Worm (Caenorhabditis elegans) whole organism, L3 larva: ENCODE measurements around the gene acl-4.

Experiments
- ZK546.5 ChIP-seq: sonication (generic microtip); optimal IDR thresholded peaks from 2 replicates; lab custom pipeline; 2017; ENCODE audit warnings: missing biosample characterization, missing genetic modification characterization
- aly-2 ChIP-seq: fragments of 150-350 bp; optimal IDR thresholded peaks from 2 replicates; lab custom pipeline; 2014; ENCODE audit warnings: missing biosample characterization, missing genetic modification characterization
- ceh-28 ChIP-seq: fragments of 150-350 bp; optimal IDR thresholded peaks from 2 replicates; lab custom pipeline; 2014; ENCODE audit warnings: missing biosample characterization, missing genetic modification reagents, missing genetic modification characterization
- ceh-82 ChIP-seq: fragments of 150-350 bp; optimal IDR thresholded peaks from 2 replicates; lab custom pipeline; 2014; ENCODE audit warnings: missing biosample characterization, missing genetic modification characterization
- egl-27 ChIP-seq: sonication (generic microtip); optimal IDR thresholded peaks from 4 replicates; lab custom pipeline; 2017; ENCODE audit warnings: missing biosample characterization, missing genetic modification reagents, missing genetic modification characterization
- elt-1 ChIP-seq: fragments of 150-350 bp; optimal IDR thresholded peaks from 2 replicates; lab custom pipeline; 2014; ENCODE audit warnings: missing biosample characterization, missing genetic modification characterization
- elt-2 ChIP-seq: sonication (generic microtip); optimal IDR thresholded peaks from 2 replicates; lab custom pipeline; 2016; ENCODE audit warnings: missing genetic modification reagents, mild to moderate bottlenecking, missing genetic modification characterization, missing compliant biosample characterization
- elt-3 ChIP-seq, 3 experiments: fragments of 150-350 bp in 1 of 3; sonication (generic microtip) in 2 of 3; optimal IDR thresholded peaks; 2 replicates in 2 of 3; 4 replicates in 1 of 3; lab custom pipeline; 2014 to 2017; ENCODE audit warnings: missing biosample characterization in 3 of 3, missing genetic modification characterization in 3 of 3
- eor-1 ChIP-seq, 2 experiments: fragments of 150-350 bp; optimal IDR thresholded peaks; 2 replicates each; lab custom pipeline; 2014 to 2018; ENCODE audit warnings: missing biosample characterization in 2 of 2, missing genetic modification characterization in 2 of 2
- fos-1 ChIP-seq: fragments of 150-350 bp; optimal IDR thresholded peaks from 2 replicates; lab custom pipeline; 2014; ENCODE audit warnings: missing biosample characterization, missing genetic modification characterization
- hmg-11 ChIP-seq: sonication (generic microtip); optimal IDR thresholded peaks from 2 replicates; lab custom pipeline; 2016; ENCODE audit warnings: missing genetic modification characterization, missing compliant biosample characterization
- jun-1 ChIP-seq: fragments of 150-350 bp; optimal IDR thresholded peaks from 2 replicates; lab custom pipeline; 2014; ENCODE audit warnings: missing biosample characterization, missing genetic modification reagents, missing genetic modification characterization
- lin-15B ChIP-seq: fragments of 150-350 bp; optimal IDR thresholded peaks from 2 replicates; lab custom pipeline; 2014; ENCODE audit warnings: missing biosample characterization, missing genetic modification characterization
- lin-39 ChIP-seq: fragments of 150-350 bp; optimal IDR thresholded peaks from 2 replicates; lab custom pipeline; 2018; ENCODE audit warnings: missing biosample characterization, missing genetic modification reagents, missing genetic modification characterization
- lsy-12 ChIP-seq: sonication (generic microtip); optimal IDR thresholded peaks from 2 replicates; lab custom pipeline; 2016; ENCODE audit warnings: mild to moderate bottlenecking, missing genetic modification characterization, missing compliant biosample characterization
- mdl-1 ChIP-seq: fragments of 150-350 bp; optimal IDR thresholded peaks from 2 replicates; lab custom pipeline; 2014; ENCODE audit warnings: missing biosample characterization, missing genetic modification characterization
- nfya-1 ChIP-seq: sonication (generic microtip); optimal IDR thresholded peaks from 2 replicates; lab custom pipeline; 2017; ENCODE audit warnings: missing genetic modification characterization, mild to moderate bottlenecking, missing compliant biosample characterization, antibody characterized with exemption, moderate library complexity; ENCODE audit not compliant: insufficient read depth
- nhr-23 ChIP-seq: fragments of 150-350 bp; optimal IDR thresholded peaks from 2 replicates; lab custom pipeline; 2014; ENCODE audit warnings: missing biosample characterization, missing genetic modification reagents, missing genetic modification characterization
- nhr-43 ChIP-seq: sonication (generic microtip); optimal IDR thresholded peaks from 2 replicates; lab custom pipeline; 2016; ENCODE audit warnings: mild to moderate bottlenecking, missing genetic modification characterization, missing compliant biosample characterization; ENCODE audit not compliant: poor library complexity, severe bottlenecking
- nhr-76 ChIP-seq: fragments of 150-350 bp; sonication (generic microtip); optimal IDR thresholded peaks from 5 replicates; lab custom pipeline; 2014; ENCODE audit warnings: missing biosample characterization, missing genetic modification characterization
- pha-4 ChIP-seq: fragments of 150-350 bp; optimal IDR thresholded peaks from 2 replicates; lab custom pipeline; 2014; ENCODE audit warnings: missing biosample characterization, missing genetic modification reagents, missing genetic modification characterization
- pqm-1 ChIP-seq: fragments of 150-350 bp; optimal IDR thresholded peaks from 2 replicates; lab custom pipeline; 2017; ENCODE audit warnings: missing biosample characterization, missing genetic modification characterization, inconsistent platforms
- sea-2 ChIP-seq: fragments of 150-350 bp; sonication (generic microtip); optimal IDR thresholded peaks from 4 replicates; lab custom pipeline; 2014; ENCODE audit warnings: missing biosample characterization, missing genetic modification reagents, missing genetic modification characterization
- skn-1 ChIP-seq: fragments of 150-350 bp; optimal IDR thresholded peaks from 2 replicates; lab custom pipeline; 2014; ENCODE audit warnings: missing biosample characterization, missing genetic modification characterization
- snpc-4 ChIP-seq: fragments of 150-350 bp; optimal IDR thresholded peaks from 2 replicates; lab custom pipeline; 2014; ENCODE audit warnings: missing biosample characterization, missing genetic modification characterization
- tbx-2 ChIP-seq: sonication (generic microtip); optimal IDR thresholded peaks from 2 replicates; lab custom pipeline; 2016; ENCODE audit warnings: mild to moderate bottlenecking, missing genetic modification characterization, missing compliant biosample characterization
- unc-62 ChIP-seq: fragments of 150-350 bp; sonication (generic microtip); optimal IDR thresholded peaks from 4 replicates; lab custom pipeline; 2014; ENCODE audit warnings: missing biosample characterization, missing genetic modification reagents, missing genetic modification characterization
- ztf-4 ChIP-seq: fragments of 150-350 bp; optimal IDR thresholded peaks from 2 replicates; lab custom pipeline; 2014; ENCODE audit warnings: missing biosample characterization, missing genetic modification characterization

Gene acl-4

DNA sequence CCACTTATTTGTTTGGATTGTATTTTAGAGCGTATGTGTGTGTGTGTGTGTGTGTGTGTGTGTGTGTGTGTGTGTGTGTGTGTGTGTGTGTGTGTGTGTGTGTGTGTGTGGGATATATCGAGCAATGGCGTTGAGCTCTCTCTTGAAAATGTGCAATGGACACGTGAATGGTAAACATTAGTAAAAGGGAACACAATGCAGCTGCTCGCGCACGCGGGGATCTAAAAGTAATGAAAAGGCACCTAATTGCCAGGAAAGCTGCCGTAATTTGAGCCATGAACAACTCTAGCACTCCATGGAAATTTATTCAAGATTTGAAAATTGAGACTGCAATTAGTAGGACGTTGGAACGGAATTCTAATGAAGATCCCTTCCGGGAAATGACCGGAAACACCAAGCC, 27.0 kb downstream of the acl-4 start:
- TF ChIP-seq hmg-11 (tag; lab: Kevin White, UChicago) (no peak), pha-4 (tag; lab: Kevin White, UChicago) (peak; percentile 50)

DNA sequence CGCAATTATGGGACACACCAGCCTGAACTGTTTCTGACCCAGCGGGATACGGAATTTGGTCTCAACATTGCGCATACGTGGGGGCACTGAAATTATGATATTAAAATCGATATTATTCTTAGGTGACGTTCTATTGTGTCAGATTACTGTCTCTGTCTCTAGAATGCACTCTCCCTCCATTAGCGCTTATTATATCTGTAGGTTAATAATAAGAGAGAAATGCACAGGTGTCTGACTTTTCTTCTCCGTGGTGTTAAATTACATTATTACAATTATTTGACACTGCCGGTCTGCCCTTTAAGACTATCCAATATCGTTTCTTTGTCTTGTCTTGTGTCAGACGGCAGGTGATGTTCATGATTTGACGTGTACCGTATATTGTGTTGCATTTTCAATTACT, 27.6 kb downstream of the acl-4 start:
- TF ChIP-seq tbx-2 (no peak), fos-1 (no peak), ZK546.5 (tag; lab: Kevin White, UChicago) (no peak), egl-27 (tag; lab: Kevin White, UChicago) (no peak), nhr-23 (no peak), snpc-4 (no peak), ztf-4 (no peak), elt-3 (tag; optimal IDR thresholded peaks at IDR 0.05; lab: Kevin White, UChicago) (no peak), mdl-1 (no peak), skn-1 (tag; lab: Kevin White, UChicago) (no peak), eor-1 (tag; optimal IDR thresholded peaks at IDR 0.05; lab: Kevin White, UChicago) (no peak)

DNA sequence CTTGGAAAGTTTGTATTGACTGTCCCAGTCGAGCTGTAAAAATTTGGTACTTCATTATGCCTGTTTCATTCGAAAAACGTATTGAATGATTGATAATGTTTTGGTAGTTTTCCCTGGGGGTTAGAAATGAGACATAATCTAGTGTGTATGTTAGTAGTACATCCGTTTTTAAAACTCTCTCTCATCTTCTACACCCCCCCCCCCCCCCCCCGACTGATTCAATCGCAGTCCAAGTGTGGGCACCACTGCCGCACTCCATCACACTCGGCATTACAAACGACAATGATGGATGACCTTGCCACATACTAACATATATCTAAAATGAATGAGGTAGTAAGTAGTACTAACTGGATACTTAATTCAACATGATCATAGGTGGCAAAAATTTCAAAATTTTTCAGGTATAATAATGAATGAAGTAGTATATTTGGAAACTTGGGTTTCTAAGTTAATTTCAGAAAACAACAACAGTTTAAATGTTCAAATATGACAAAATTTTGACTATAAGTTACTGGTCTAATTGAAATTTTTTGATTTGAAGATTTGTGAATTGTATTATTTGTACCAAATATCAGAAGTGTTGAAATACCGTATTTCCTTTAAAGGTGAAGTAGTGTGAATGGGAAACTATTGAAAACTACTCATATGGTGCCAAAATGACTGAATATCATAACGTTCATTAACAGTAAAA, 28.7 kb downstream of the acl-4 start:
- TF ChIP-seq lsy-12 (tag; lab: Kevin White, UChicago): no peak
- peak; percentile 33 for TF ChIP-seq elt-1 (tag; lab: Kevin White, UChicago)
- no peak for TF ChIP-seq fos-1

DNA sequence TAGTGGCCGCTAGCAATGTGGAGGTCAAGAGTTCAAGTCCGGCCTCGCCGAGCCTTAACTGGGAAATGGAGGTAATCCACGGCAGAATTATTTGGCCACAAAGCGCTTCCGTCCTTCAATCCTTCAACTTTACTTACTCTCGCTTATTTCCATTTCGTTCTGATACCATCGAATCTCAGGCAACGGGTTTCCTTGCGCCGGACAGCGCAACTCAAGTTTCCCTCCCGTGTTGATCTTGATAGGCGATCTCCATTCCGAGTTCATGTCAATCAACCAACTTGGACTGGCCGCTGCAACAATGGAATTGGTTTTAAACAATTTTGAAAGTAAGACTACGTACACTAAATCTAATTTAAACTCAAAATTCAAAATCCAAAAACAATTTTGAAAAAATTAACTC, 29.4 kb downstream of the acl-4 start:
- no peak for TF ChIP-seq nfya-1 (tag; lab: Kevin White, UChicago)
- TF ChIP-seq egl-27 (tag; lab: Kevin White, UChicago): no peak
- no peak for TF ChIP-seq lin-39 (tag; lab: Kevin White, UChicago)
- TF ChIP-seq unc-62 (GFP tag; lab: Kevin White, UChicago): no peak
- TF ChIP-seq elt-1 (tag; lab: Kevin White, UChicago): peak; percentile 4

DNA sequence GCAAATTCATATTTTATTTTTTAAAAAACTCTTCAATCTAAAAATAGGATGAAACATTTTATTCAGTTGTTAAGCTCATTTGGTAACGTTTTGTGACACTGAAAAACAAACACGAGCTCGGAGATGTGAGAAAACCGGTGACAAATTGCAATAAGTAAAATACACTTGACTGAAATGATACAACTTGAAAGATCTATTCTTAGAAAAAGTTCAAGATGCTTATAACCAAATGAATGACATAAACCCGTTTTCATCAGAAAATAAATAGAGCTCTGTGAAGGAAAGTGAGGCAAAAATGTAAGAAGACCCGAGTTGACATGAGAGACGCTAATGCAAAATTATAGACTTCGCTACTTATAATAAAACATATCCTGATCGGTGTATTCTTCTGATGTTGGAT, 30.9 kb downstream of the acl-4 start, which contains the start of gene smex-2:
Gene smex-2 (minus strand): TSS at position 101 of the 400 bp plus-strand sequence.
- TF ChIP-seq ceh-82 (tag; lab: Kevin White, UChicago) (no peak), pha-4 (tag; lab: Kevin White, UChicago) (no peak), sea-2 (GFP tag; lab: Kevin White, UChicago) (no peak), ceh-28 (tag; lab: Kevin White, UChicago) (no peak)
- TF ChIP-seq, all 47 proteins: peak for 0

DNA sequence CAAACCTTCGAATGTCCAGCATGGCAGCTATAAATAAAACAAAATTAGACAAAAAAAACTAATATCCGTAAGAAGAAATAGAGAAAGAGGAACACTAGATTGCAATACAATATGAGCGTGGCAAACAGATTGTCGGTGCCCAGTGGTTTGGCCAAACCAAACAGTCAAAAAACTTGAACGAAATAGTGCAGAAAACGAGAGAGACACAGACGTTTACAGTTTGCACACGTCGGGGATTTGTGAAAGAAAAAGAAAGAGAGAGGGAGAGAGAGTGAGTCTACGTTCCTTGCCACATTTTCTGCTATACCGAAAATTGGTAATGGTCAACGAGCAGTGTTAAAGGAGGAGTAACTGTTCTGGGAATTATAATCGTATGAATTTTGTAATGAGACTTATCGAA, 35.1 kb downstream of the acl-4 start, which contains the start of gene ergi-1:
Gene ergi-1 (minus strand): TSS at position 101 of the 400 bp plus-strand sequence.
- TF ChIP-seq pha-4 (tag; lab: Kevin White, UChicago): peak; percentile 69
- TF ChIP-seq sea-2 (GFP tag; lab: Kevin White, UChicago): no peak
- TF ChIP-seq, all 47 proteins: peak for 1

DNA sequence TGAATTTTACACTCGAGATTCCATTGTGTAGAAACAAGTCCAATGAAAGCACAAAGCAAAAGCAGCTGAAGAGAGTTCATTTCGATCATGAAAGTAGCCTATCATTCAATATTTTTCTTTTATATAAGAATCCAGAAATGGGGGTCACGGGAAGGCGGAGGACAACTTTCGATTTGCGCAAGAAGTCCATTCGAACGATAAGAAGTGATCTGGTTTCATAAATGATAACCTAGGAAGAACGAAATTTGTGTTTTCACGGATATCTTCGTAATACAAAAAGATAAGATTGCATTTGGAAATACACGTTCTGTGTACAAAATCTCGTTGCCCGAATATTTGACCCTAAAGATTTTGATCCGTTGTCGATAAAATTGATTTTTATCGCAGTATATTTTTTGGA, 38.8 kb downstream of the acl-4 start, which contains the start of gene Y102A11A.5:
Gene Y102A11A.5 (minus strand): TSS at position 175 of the 400 bp plus-strand sequence.
- TF ChIP-seq nhr-43: peak; percentile 36
- peak; percentile 46 for TF ChIP-seq nhr-23
- no peak for TF ChIP-seq skn-1 (tag; lab: Kevin White, UChicago)
- TF ChIP-seq elt-3 (tag; optimal IDR thresholded peaks at IDR 0.05; lab: Kevin White, UChicago): peak in 1 of 3 experiments; percentile 55
- TF ChIP-seq, all 47 proteins: peak for 3

DNA sequence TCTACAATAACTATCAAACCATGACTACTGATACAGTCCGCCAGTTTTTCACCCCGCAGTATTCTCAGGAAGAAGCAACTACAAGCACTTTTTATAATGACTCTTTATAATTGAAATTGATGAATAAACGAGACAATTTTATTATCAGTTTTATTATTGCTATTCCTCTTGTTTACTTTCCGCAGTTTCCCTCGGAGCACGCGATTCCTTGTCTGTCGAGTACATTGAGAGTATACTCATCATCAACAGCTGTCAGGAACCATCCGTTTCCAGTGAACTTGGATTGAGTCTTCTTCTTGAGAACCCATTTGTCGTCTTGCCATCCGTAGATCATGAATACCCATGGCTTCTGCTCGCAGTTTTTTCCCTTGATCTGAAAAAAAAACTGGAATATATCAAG, 39.4 kb downstream of the acl-4 start:
- no peak for TF ChIP-seq ztf-4
- no peak for TF ChIP-seq lin-15B (tag; lab: Kevin White, UChicago)
- TF ChIP-seq nhr-76: no peak
- TF ChIP-seq elt-2 (tag; lab: Kevin White, UChicago): peak; percentile 29
- TF ChIP-seq pqm-1 (tag; lab: Kevin White, UChicago): peak; percentile 42
- peak; percentile 51 for TF ChIP-seq pha-4 (tag; lab: Kevin White, UChicago)
- TF ChIP-seq aly-2: no peak
- no peak for TF ChIP-seq jun-1 (tag; lab: Kevin White, UChicago)
- TF ChIP-seq, all 47 proteins: peak for 3
